Worm (Caenorhabditis elegans) whole organism, L2 larva: ENCODE measurements around the gene srpa-72.

ENCODE experiments used
- F13H6.1 ChIP-seq: sonication (generic microtip); optimal IDR thresholded peaks from 2 replicates; lab custom pipeline; 2016; ENCODE audit warnings: missing genetic modification characterization, missing compliant biosample characterization
- Y55F3AM.14 ChIP-seq: fragments of 200-800 bp; sonication (Bioruptor generic); optimal IDR thresholded peaks from 2 replicates; lab custom pipeline; 2018; ENCODE audit warnings: mild to moderate bottlenecking, missing genetic modification characterization, missing compliant biosample characterization
- ZK546.5 ChIP-seq: sonication (generic microtip); optimal IDR thresholded peaks from 2 replicates; lab custom pipeline; 2017; ENCODE audit warnings: missing biosample characterization, missing genetic modification characterization
- alr-1 ChIP-seq: fragments of 150-350 bp; optimal IDR thresholded peaks from 2 replicates; lab custom pipeline; 2014; ENCODE audit warnings: missing biosample characterization, missing genetic modification characterization
- aly-2 ChIP-seq: fragments of 150-350 bp; optimal IDR thresholded peaks from 2 replicates; lab custom pipeline; 2014; ENCODE audit warnings: missing biosample characterization, missing genetic modification characterization
- ama-1 ChIP-seq: fragments of 150-350 bp; optimal IDR thresholded peaks from 2 replicates; lab custom pipeline; 2018; ENCODE audit warnings: inconsistent platforms
- blmp-1 ChIP-seq: sonication (generic microtip); optimal IDR thresholded peaks from 2 replicates; lab custom pipeline; 2017; ENCODE audit warnings: missing genetic modification characterization, mild to moderate bottlenecking, missing compliant biosample characterization, antibody characterized with exemption, moderate library complexity; ENCODE audit not compliant: insufficient read depth
- ceh-16 ChIP-seq: fragments of 150-350 bp; optimal IDR thresholded peaks from 2 replicates; lab custom pipeline; 2014; ENCODE audit warnings: missing biosample characterization, missing genetic modification characterization
- ceh-82 ChIP-seq: fragments of 150-350 bp; optimal IDR thresholded peaks from 2 replicates; lab custom pipeline; 2014; ENCODE audit warnings: missing biosample characterization, missing genetic modification characterization
- crh-2 ChIP-seq: sonication (generic microtip); optimal IDR thresholded peaks from 2 replicates; lab custom pipeline; 2017; ENCODE audit warnings: missing biosample characterization, missing genetic modification characterization
- dmd-4 ChIP-seq: sonication (generic microtip); optimal IDR thresholded peaks from 2 replicates; lab custom pipeline; 2017; ENCODE audit warnings: missing biosample characterization, missing genetic modification characterization
- egl-27 ChIP-seq: sonication (generic microtip); optimal IDR thresholded peaks from 3 replicates; lab custom pipeline; 2017; ENCODE audit warnings: missing biosample characterization, missing genetic modification reagents, missing genetic modification characterization
- fos-1 ChIP-seq: fragments of 150-350 bp; optimal IDR thresholded peaks from 2 replicates; lab custom pipeline; 2014; ENCODE audit warnings: missing biosample characterization, missing genetic modification characterization
- gmeb-1 ChIP-seq: fragments of 150-350 bp; optimal IDR thresholded peaks from 2 replicates; lab custom pipeline; 2014; ENCODE audit warnings: missing biosample characterization, missing genetic modification characterization
- lin-11 ChIP-seq: fragments of 150-350 bp; sonication (generic microtip); optimal IDR thresholded peaks from 2 replicates; lab custom pipeline; 2014; ENCODE audit warnings: missing biosample characterization, missing genetic modification characterization, inconsistent platforms, mixed read lengths
- lin-39 ChIP-seq: fragments of 150-350 bp; optimal IDR thresholded peaks from 2 replicates; lab custom pipeline; 2014; ENCODE audit warnings: missing biosample characterization, missing genetic modification reagents, missing genetic modification characterization
- mab-5 ChIP-seq: fragments of 150-350 bp; optimal IDR thresholded peaks from 2 replicates; lab custom pipeline; 2014; ENCODE audit warnings: missing biosample characterization, missing genetic modification characterization
- nhr-10 ChIP-seq: sonication (generic microtip); optimal IDR thresholded peaks from 2 replicates; lab custom pipeline; 2017; ENCODE audit warnings: missing biosample characterization, missing genetic modification characterization
- nhr-11 ChIP-seq: fragments of 150-350 bp; optimal IDR thresholded peaks from 2 replicates; lab custom pipeline; 2014; ENCODE audit warnings: missing biosample characterization, missing genetic modification characterization
- nhr-12 ChIP-seq: fragments of 150-350 bp; optimal IDR thresholded peaks from 2 replicates; lab custom pipeline; 2014; ENCODE audit warnings: missing biosample characterization, missing genetic modification characterization
- nhr-129 ChIP-seq: fragments of 150-350 bp; optimal IDR thresholded peaks from 2 replicates; lab custom pipeline; 2014; ENCODE audit warnings: missing biosample characterization, missing genetic modification characterization
- nhr-21 ChIP-seq: fragments of 150-350 bp; optimal IDR thresholded peaks from 2 replicates; lab custom pipeline; 2014; ENCODE audit warnings: missing biosample characterization, missing genetic modification characterization
- nhr-25 ChIP-seq: fragments of 150-350 bp; sonication (generic microtip); optimal IDR thresholded peaks from 3 replicates; lab custom pipeline; 2014; ENCODE audit warnings: missing biosample characterization, missing genetic modification characterization
- sem-4 ChIP-seq: fragments of 150-350 bp; optimal IDR thresholded peaks from 2 replicates; lab custom pipeline; 2014; ENCODE audit warnings: missing biosample characterization, missing genetic modification reagents, missing genetic modification characterization
- skn-1 ChIP-seq: sonication (generic microtip); optimal IDR thresholded peaks from 2 replicates; lab custom pipeline; 2017; ENCODE audit warnings: missing biosample characterization, missing genetic modification characterization
- sma-3 ChIP-seq: sonication (generic microtip); optimal IDR thresholded peaks from 2 replicates; lab custom pipeline; 2016; ENCODE audit warnings: missing genetic modification reagents, missing genetic modification characterization, missing compliant biosample characterization
- snpc-4 ChIP-seq: fragments of 150-350 bp; optimal IDR thresholded peaks from 2 replicates; lab custom pipeline; 2014; ENCODE audit warnings: missing biosample characterization, missing genetic modification characterization
- unc-55 ChIP-seq: fragments of 150-350 bp; sonication (generic microtip); optimal IDR thresholded peaks from 3 replicates; lab custom pipeline; 2014; ENCODE audit warnings: missing biosample characterization, missing genetic modification reagents, missing genetic modification characterization
- zag-1 ChIP-seq: fragments of 150-350 bp; optimal IDR thresholded peaks from 2 replicates; lab custom pipeline; 2014; ENCODE audit warnings: missing biosample characterization, missing genetic modification characterization
- ztf-1 ChIP-seq: fragments of 200-800 bp; sonication (Bioruptor generic); conservative IDR thresholded peaks from 2 replicates; pipeline ENCODE4 v1.3.6; 2022; ENCODE audit warnings: missing genetic modification characterization, missing compliant biosample characterization
- ztf-11 ChIP-seq: sonication (generic microtip); optimal IDR thresholded peaks from 2 replicates; lab custom pipeline; 2017; ENCODE audit warnings: missing biosample characterization, missing genetic modification characterization
- ztf-4 ChIP-seq: fragments of 150-350 bp; optimal IDR thresholded peaks from 2 replicates; lab custom pipeline; 2014; ENCODE audit warnings: missing biosample characterization, missing genetic modification characterization

The srpa-72 gene

ce11 chrII:2816676-2817075, 29.4 kb downstream of the srpa-72 start, which contains the start of gene set-13:
set-13 (plus strand) TSS chrII:2816976.
- TF ChIP-seq nhr-129 (tag; lab: Kevin White, UChicago) (no peak), nhr-25 (tag; lab: Kevin White, UChicago) (no peak), ztf-4 (tag; lab: Kevin White, UChicago) (no peak), aly-2 (tag; lab: Kevin White, UChicago) (no peak), alr-1 (tag; lab: Kevin White, UChicago) (no peak), lin-39 (tag; lab: Kevin White, UChicago) (no peak), nhr-12 (tag; lab: Kevin White, UChicago) (no peak), crh-2 (tag; lab: Kevin White, UChicago) (no peak), nhr-11 (tag; lab: Kevin White, UChicago) (no peak), nhr-10 (tag; lab: Kevin White, UChicago) (no peak)

DNA sequence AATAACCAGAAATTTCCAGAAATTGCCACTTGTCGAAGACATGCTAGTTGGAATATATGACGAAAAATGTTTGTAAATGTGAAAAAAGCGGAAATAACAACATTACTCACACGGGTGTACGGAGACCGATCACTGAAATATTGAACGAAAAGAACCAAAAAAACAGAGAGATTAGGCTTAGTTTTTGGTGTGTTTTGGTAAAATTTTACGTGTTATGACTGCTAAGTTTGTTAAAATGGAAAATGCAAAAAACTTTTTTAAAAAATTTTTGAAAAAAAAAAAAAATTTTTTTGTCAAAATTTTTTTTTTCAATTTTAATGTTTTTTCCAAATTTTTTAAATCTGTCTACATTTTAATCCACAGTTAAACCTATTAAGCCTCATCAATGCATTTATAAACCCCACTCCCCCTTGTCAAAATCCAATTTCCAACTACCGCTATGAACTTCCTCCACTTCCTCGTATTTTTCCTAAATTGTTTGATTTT, 35.2 kb downstream of the srpa-72 start, which contains the start of the genes fut-4 and K12H6.10:
Gene fut-4 (minus strand): TSS at position 101 of the 486 bp plus-strand sequence.
Gene K12H6.10 (plus strand): TSS at position 436 of the 486 bp plus-strand sequence.
- no peak for TF ChIP-seq unc-55 (GFP tag; lab: Kevin White, UChicago)
- TF ChIP-seq egl-27 (tag; lab: Kevin White, UChicago), result no peak
- TF ChIP-seq ceh-16 (tag; lab: Kevin White, UChicago), result no peak

- TF ChIP-seq crh-2 (tag; lab: Kevin White, UChicago) (no peak), ztf-11 (tag; lab: Kevin White, UChicago) (no peak), sma-3 (GFP tag; lab: Kevin White, UChicago) (no peak), blmp-1 (tag; lab: Kevin White, UChicago) (no peak), ztf-1 (GFP tag; lab: Robert Waterston, UW) (no peak), F13H6.1 (no peak), lin-11 (tag; lab: Kevin White, UChicago) (no peak), sem-4 (tag; lab: Kevin White, UChicago) (no peak), aly-2 (tag; lab: Kevin White, UChicago) (no peak), mab-5 (tag; lab: Kevin White, UChicago) (no peak), ceh-16 (tag; lab: Kevin White, UChicago) (no peak), ama-1 (lab: Kevin White, UChicago) (no peak), ZK546.5 (tag; lab: Kevin White, UChicago) (no peak), gmeb-1 (tag; lab: Kevin White, UChicago) (no peak), dmd-4 (no peak), nhr-21 (tag; lab: Kevin White, UChicago) (no peak)
Measured at ce11 chrII:2824169-2824568, 36.9 kb downstream of the srpa-72 start, which contains the start of the genes K12H6.4 and K12H6.9. K12H6.4 (minus strand) TSS chrII:2824269. K12H6.9 (plus strand) TSS chrII:2824404.

ce11 chrII:2826073-2826472, 38.8 kb downstream of the srpa-72 start, which contains the start of gene K12H6.5:
K12H6.5 (minus strand) TSS chrII:2826173.
- TF ChIP-seq sem-4 (tag; lab: Kevin White, UChicago) (no peak), mab-5 (tag; lab: Kevin White, UChicago) (no peak), ztf-4 (tag; lab: Kevin White, UChicago) (no peak), sma-3 (GFP tag; lab: Kevin White, UChicago) (no peak), gmeb-1 (tag; lab: Kevin White, UChicago) (no peak), zag-1 (no peak), blmp-1 (tag; lab: Kevin White, UChicago) (no peak), skn-1 (tag; lab: Kevin White, UChicago) (no peak), snpc-4 (tag; lab: Kevin White, UChicago) (no peak), ceh-82 (no peak), dmd-4 (no peak), Y55F3AM.14 (GFP tag; lab: Kevin White, UChicago) (no peak), unc-55 (GFP tag; lab: Kevin White, UChicago) (no peak), lin-39 (tag; lab: Kevin White, UChicago) (no peak), ceh-16 (tag; lab: Kevin White, UChicago) (no peak), F13H6.1 (no peak), crh-2 (tag; lab: Kevin White, UChicago) (no peak), fos-1 (no peak), nhr-25 (tag; lab: Kevin White, UChicago) (no peak), lin-11 (tag; lab: Kevin White, UChicago) (no peak)
